Worm (Caenorhabditis elegans): ENCODE results near the gene R07C3.3.
A peak's percentile ranks its signal among the peaks of the same experiment; 100 is the strongest.

The R07C3.3 gene

DNA sequence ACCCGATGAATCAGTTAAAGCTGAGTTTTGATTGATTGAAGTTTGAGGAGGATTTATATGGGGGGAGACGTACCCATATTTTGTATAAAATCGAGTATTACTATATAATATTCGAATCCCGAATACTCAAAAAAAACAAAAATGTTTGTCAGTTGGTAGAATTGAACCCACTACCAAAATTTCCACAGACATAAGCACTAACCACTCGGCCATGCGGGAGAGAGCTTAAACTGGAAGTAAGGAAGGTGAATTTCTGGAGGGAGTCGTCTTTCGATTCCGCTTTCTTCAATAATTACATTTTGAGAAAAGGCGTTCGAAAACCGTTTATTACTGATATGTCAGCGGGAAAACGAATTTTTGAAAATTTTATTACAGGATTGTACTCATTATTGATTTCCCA lies 38.5 kb downstream of the R07C3.3 start:
- TF ChIP-seq ZK337.2 (GFP tag; IDR thresholded peaks at IDR 0.05), result 0 out of 2 replicates have a peak, but pooled peaks have one; percentile 51
- TF ChIP-seq madf-9 (GFP tag; conservative IDR thresholded peaks at IDR 0.05), result 0 out of 2 replicates have a peak, but pooled peaks have one; percentile 22
- 0 out of 4 replicates have a peak, but pooled peaks of 1 of the 2 experiments have one; percentile 68 for TF ChIP-seq madf-5 (GFP tag; IDR thresholded peaks at IDR 0.05)
- TF ChIP-seq snpc-1.2 (GFP tag; IDR thresholded peaks at IDR 0.05), result peak; percentile 64
- TF ChIP-seq dmd-8 (GFP tag; IDR thresholded peaks at IDR 0.05), result peak; percentile 66; the same call in 1 of the 2 replicates
- 0 out of 2 replicates have a peak, but pooled peaks have one; percentile 18 for TF ChIP-seq tra-1 (GFP tag; IDR thresholded peaks at IDR 0.05)
- TF ChIP-seq F26F4.8 (GFP tag; conservative IDR thresholded peaks at IDR 0.05), result peak; percentile 68; the same call in 1 of the 2 replicates
- 0 out of 2 replicates have a peak, but pooled peaks have one; percentile 29 for TF ChIP-seq nhr-41 (GFP tag; IDR thresholded peaks at IDR 0.05)
- peak; percentile 68 for TF ChIP-seq vab-7 (GFP tag; IDR thresholded peaks at IDR 0.05)
- TF ChIP-seq lin-1 (GFP tag; IDR thresholded peaks at IDR 0.05), result peak; percentile 75; the same call in 1 of the 2 replicates
- TF ChIP-seq lim-7 (GFP tag; IDR thresholded peaks at IDR 0.05), result peak; percentile 78
- TF ChIP-seq Y48G9A.11 (GFP tag; IDR thresholded peaks at IDR 0.05), result 0 out of 2 replicates have a peak, but pooled peaks have one; percentile 31
- peak; percentile 39 for TF ChIP-seq dmd-6 (GFP tag; IDR thresholded peaks at IDR 0.05)
- peak; percentile 69 for TF ChIP-seq ctbp-1 (GFP tag; IDR thresholded peaks at IDR 0.05)
- peak; percentile 74; the same call in 1 of the 2 replicates for TF ChIP-seq egl-43 (GFP tag; IDR thresholded peaks at IDR 0.05)
- peak; percentile 80 for TF ChIP-seq D1046.2 (GFP tag; IDR thresholded peaks at IDR 0.05)

DNA sequence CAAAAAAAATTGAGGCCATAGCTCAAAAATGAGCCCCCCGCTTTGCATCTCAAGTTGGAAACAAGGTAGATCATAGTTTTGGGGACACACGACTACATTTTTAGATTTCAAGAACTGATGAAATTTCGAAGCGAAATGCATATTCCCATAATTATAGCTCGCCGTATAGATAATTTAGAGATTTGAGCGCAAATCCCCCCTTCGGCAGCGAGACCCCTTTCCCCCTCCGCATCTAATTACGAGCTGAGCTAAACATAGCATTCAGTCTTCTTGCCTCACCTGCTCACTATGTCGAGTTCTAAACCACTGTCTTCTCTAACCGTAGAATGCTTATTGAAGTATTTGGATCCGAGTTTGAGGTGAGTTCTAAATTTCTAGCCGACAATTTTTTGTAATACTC lies 40.5 kb downstream of the R07C3.3 start, which contains the start of the genes fbxc-17 and fbxc-15:
Gene fbxc-17, minus strand, starts transcription at position 101 of the 400 bp plus-strand sequence.
Gene fbxc-15, plus strand, starts transcription at position 289 of the 400 bp plus-strand sequence.
- no peak for TF ChIP-seq zfp-2 (tag; optimal IDR thresholded peaks at IDR 0.05)
- no peak for TF ChIP-seq set-16 (GFP tag; IDR thresholded peaks at IDR 0.05)
- TF ChIP-seq dmd-6 (GFP tag; IDR thresholded peaks at IDR 0.05), result no peak
- no peak for TF ChIP-seq F49E8.2 (tag; optimal IDR thresholded peaks at IDR 0.05; ENCODE audit: borderline replicate concordance)
- no peak for TF ChIP-seq dve-1 (tag; optimal IDR thresholded peaks at IDR 0.05; ENCODE audit: insufficient read depth)
- no peak for TF ChIP-seq F44E2.7 (GFP tag; IDR thresholded peaks at IDR 0.05)
- TF ChIP-seq lin-1 (GFP tag; IDR thresholded peaks at IDR 0.05), result no peak
- TF ChIP-seq ceh-62 (tag; optimal IDR thresholded peaks at IDR 0.05), result no peak
- TF ChIP-seq dmd-9 (GFP tag; IDR thresholded peaks at IDR 0.05), result no peak
- TF ChIP-seq ceh-32 (tag; optimal IDR thresholded peaks at IDR 0.05; ENCODE audit: poor library complexity), result no peak
- no peak for TF ChIP-seq F10B5.3 (tag; optimal IDR thresholded peaks at IDR 0.05)
- TF ChIP-seq daf-8 (GFP tag; IDR thresholded peaks at IDR 0.05), result no peak
- no peak for TF ChIP-seq sdz-12 (GFP tag; optimal IDR thresholded peaks at IDR 0.05)
- TF ChIP-seq mxl-3 (GFP tag; optimal IDR thresholded peaks at IDR 0.05), result no peak
- TF ChIP-seq ztf-11 (tag; optimal IDR thresholded peaks at IDR 0.05), result no peak
- no peak for TF ChIP-seq zip-2 (tag; optimal IDR thresholded peaks at IDR 0.05)
- TF ChIP-seq arid-1 (GFP tag; conservative IDR thresholded peaks at IDR 0.05), result no peak
- no peak for TF ChIP-seq daf-19 (GFP tag; conservative IDR thresholded peaks at IDR 0.05)

DNA sequence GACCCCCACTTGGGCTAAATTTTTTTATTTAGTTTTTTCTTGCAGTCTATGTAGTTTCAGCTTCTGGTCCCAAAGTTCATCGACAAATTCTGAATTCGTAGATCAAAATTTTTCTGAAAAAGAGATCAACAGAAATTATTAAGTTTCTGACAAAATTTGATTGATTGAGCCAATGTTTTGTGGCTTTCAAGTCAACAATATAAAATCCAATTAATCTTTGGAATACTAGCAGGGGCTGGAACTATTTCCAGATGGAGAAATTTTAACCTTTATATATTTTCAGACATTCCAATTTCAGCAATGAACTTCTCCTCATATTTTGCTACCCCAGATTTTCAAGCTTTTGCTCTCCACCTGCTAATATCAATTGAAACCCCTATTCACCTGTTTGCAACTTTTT lies 44.2 kb downstream of the R07C3.3 start, which contains the start of gene srh-274:
Gene srh-274, plus strand, starts transcription at position 301 of the 400 bp plus-strand sequence.
- TF ChIP-seq aly-2 (tag; optimal IDR thresholded peaks at IDR 0.05), result no peak
- peak; percentile 45 for TF ChIP-seq aha-1 (tag)
- no peak for TF ChIP-seq lin-29 (GFP tag; IDR thresholded peaks at IDR 0.05)
- TF ChIP-seq gei-8 (GFP tag; optimal IDR thresholded peaks at IDR 0.05), result no peak
- no peak for TF ChIP-seq nhr-25 (tag; optimal IDR thresholded peaks at IDR 0.05; ENCODE audit: borderline replicate concordance, insufficient read depth)
- TF ChIP-seq hmg-1.1 (GFP tag; IDR thresholded peaks at IDR 0.05), result no peak

All from whole organism, L4 larva.